Worm (Caenorhabditis elegans) whole organism, mixed stage, embryonic: Measurements from ENCODE around the gene T03F6.4.

ENCODE experiments used
- ces-1 ChIP-seq: fragments of 150-350 bp; optimal IDR thresholded peaks from 2 replicates; lab custom pipeline; 2014; ENCODE audit warnings: missing biosample characterization, missing genetic modification reagents, missing genetic modification characterization
- ham-2 ChIP-seq: fragments of 200-800 bp; sonication (Bioruptor generic); optimal IDR thresholded peaks from 2 replicates; lab custom pipeline; 2018; ENCODE audit warnings: mild to moderate bottlenecking, missing genetic modification characterization, missing compliant biosample characterization
- hlh-1 ChIP-seq: fragments of 150-350 bp; optimal IDR thresholded peaks from 2 replicates; lab custom pipeline; 2014; ENCODE audit warnings: missing biosample characterization, missing genetic modification reagents, missing genetic modification characterization
- lin-13 ChIP-seq: fragments of 150-350 bp; optimal IDR thresholded peaks from 2 replicates; lab custom pipeline; 2014; ENCODE audit warnings: missing biosample characterization, missing genetic modification characterization
- mep-1 ChIP-seq: fragments of 150-350 bp; optimal IDR thresholded peaks from 2 replicates; lab custom pipeline; 2017; ENCODE audit warnings: missing biosample characterization, missing genetic modification reagents, missing genetic modification characterization, inconsistent platforms
- mls-2 ChIP-seq: sonication (generic microtip); optimal IDR thresholded peaks from 2 replicates; lab custom pipeline; 2016; ENCODE audit warnings: mild to moderate bottlenecking, missing genetic modification characterization, moderate library complexity, missing compliant biosample characterization
- nhr-2 ChIP-seq: fragments of 150-350 bp; optimal IDR thresholded peaks from 2 replicates; lab custom pipeline; 2014; ENCODE audit warnings: missing biosample characterization, missing genetic modification characterization
- nhr-237 ChIP-seq: fragments of 150-350 bp; optimal IDR thresholded peaks from 2 replicates; lab custom pipeline; 2014; ENCODE audit warnings: missing biosample characterization, missing genetic modification characterization
- nhr-28 ChIP-seq: fragments of 150-350 bp; optimal IDR thresholded peaks from 2 replicates; lab custom pipeline; 2014; ENCODE audit warnings: missing biosample characterization, missing genetic modification characterization
- unc-62 ChIP-seq: fragments of 150-350 bp; optimal IDR thresholded peaks from 2 replicates; lab custom pipeline; 2014; ENCODE audit warnings: missing biosample characterization, missing genetic modification reagents, missing genetic modification characterization
- ztf-11 ChIP-seq: fragments of 150-350 bp; optimal IDR thresholded peaks from 2 replicates; lab custom pipeline; 2014; ENCODE audit warnings: missing biosample characterization, missing genetic modification characterization

DNA sequence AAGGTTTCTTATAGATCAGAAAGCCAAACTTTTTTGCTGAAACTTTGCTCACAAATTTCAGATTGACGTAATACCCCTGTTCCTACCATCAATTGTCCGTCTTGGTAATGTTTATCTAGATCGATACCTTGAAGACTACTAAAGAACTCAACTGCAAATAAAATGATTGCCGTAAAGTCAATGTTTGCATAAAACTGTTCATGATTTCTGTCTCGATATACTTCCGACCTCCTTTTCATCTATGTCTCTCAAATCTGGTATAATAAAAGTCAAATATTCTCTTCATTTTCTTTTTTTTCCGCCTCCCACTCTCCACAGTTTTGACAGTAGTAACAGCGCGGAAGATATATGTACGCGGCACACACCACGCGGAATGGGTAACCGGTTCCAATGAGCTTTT lies 19.6 kb downstream of the T03F6.4 start, which contains the start of gene nas-1:
- TF ChIP-seq unc-62 (GFP tag; lab: Kevin White, UChicago) (no peak), ztf-11 (tag; lab: Kevin White, UChicago) (no peak), nhr-237 (tag; lab: Kevin White, UChicago) (no peak), ham-2 (no peak), lin-13 (tag; lab: Kevin White, UChicago) (no peak), hlh-1 (tag; lab: Kevin White, UChicago) (no peak), ces-1 (GFP tag; lab: Kevin White, UChicago) (no peak), mep-1 (no peak), nhr-2 (tag; lab: Kevin White, UChicago) (no peak), mls-2 (tag; lab: Kevin White, UChicago) (no peak), nhr-28 (tag; lab: Kevin White, UChicago) (no peak)
